Worm (Caenorhabditis elegans) whole organism, young adult: ENCODE data around the gene F40G9.17.

Experiments used
- F37B4.10 ChIP-seq: fragments of 200-800 bp; sonication (Bioruptor generic); IDR thresholded peaks from 2 replicates; pipeline ENCODE4 v1.3.6; 2022; ENCODE audit warnings: missing genetic modification characterization, missing compliant biosample characterization
- ama-1 ChIP-seq, 3 experiments: fragments of 150-350 bp in 1 of 3; sonication (generic microtip) in 2 of 3; optimal IDR thresholded peaks; 2 replicates each; lab custom pipeline; 2014 to 2018; ENCODE audit warnings: missing biosample characterization in 2 of 3, missing genetic modification characterization in 2 of 3, missing genetic modification reagents in 2 of 3
- bed-1 ChIP-seq: fragments of 200-800 bp; sonication (Bioruptor generic); IDR thresholded peaks from 2 replicates; pipeline ENCODE4 v1.3.6; 2022; ENCODE audit warnings: missing genetic modification reagents, missing genetic modification characterization, missing compliant biosample characterization
- dpff-1 ChIP-seq: sonication (generic microtip); optimal IDR thresholded peaks from 2 replicates; lab custom pipeline; 2017; ENCODE audit warnings: mild to moderate bottlenecking, missing genetic modification characterization, missing compliant biosample characterization
- lin-54 ChIP-seq: fragments of 200-800 bp; sonication (Bioruptor generic); optimal IDR thresholded peaks from 2 replicates; lab custom pipeline; 2018; ENCODE audit warnings: mild to moderate bottlenecking, missing genetic modification characterization, missing compliant biosample characterization
- lsy-27 ChIP-seq: sonication (generic microtip); optimal IDR thresholded peaks from 2 replicates; lab custom pipeline; 2017; ENCODE audit warnings: missing genetic modification characterization, mild to moderate bottlenecking, missing compliant biosample characterization, antibody characterized with exemption, missing genotype, borderline replicate concordance; ENCODE audit not compliant: insufficient read depth
- mel-28 ChIP-seq: sonication (generic microtip); optimal IDR thresholded peaks from 2 replicates; lab custom pipeline; 2016; ENCODE audit warnings: borderline replicate concordance, mild to moderate bottlenecking, missing genetic modification characterization, missing compliant biosample characterization
- nhr-27 ChIP-seq: fragments of 200-800 bp; sonication (Bioruptor generic); optimal IDR thresholded peaks from 2 replicates; lab custom pipeline; 2018; ENCODE audit warnings: mild to moderate bottlenecking, missing genetic modification characterization, moderate library complexity, missing compliant biosample characterization
- nhr-90 ChIP-seq: sonication (generic microtip); optimal IDR thresholded peaks from 2 replicates; lab custom pipeline; 2016; ENCODE audit warnings: missing genotype, mild to moderate bottlenecking, missing genetic modification characterization, missing compliant biosample characterization
- unc-62 ChIP-seq: fragments of 150-350 bp; optimal IDR thresholded peaks from 2 replicates; lab custom pipeline; 2014; ENCODE audit warnings: missing biosample characterization, missing genetic modification reagents, missing genetic modification characterization
- ztf-26 ChIP-seq: sonication (generic microtip); optimal IDR thresholded peaks from 2 replicates; lab custom pipeline; 2017; ENCODE audit warnings: missing genetic modification characterization, missing compliant biosample characterization

- TF ChIP-seq mel-28 (tag; lab: Kevin White, UChicago) (no peak), lin-54 (GFP tag; lab: Kevin White, UChicago) (no peak), unc-62 (GFP tag; lab: Kevin White, UChicago) (no peak), F37B4.10 (no peak), ama-1 (optimal IDR thresholded peaks at IDR 0.05; lab: Kevin White, UChicago) (no peak), ama-1 (GFP tag; optimal IDR thresholded peaks at IDR 0.05; lab: Kevin White, UChicago) (no peak), nhr-27 (no peak), bed-1 (no peak), dpff-1 (tag; lab: Kevin White, UChicago) (no peak), lsy-27 (tag; lab: Kevin White, UChicago) (no peak), nhr-90 (tag; lab: Kevin White, UChicago) (no peak), ztf-26 (tag; lab: Kevin White, UChicago) (no peak)
Measured at ce11 chrIII:190686-191085, 3.6 kb upstream of the F40G9.17 start, which contains the start of gene cox-17.
